Fruit fly (Drosophila melanogaster) whole organism, embryonic: ENCODE measurements around the gene CG34183.

Source experiments
- CG11695 ChIP-seq: fragments of 200-800 bp; sonication (Bioruptor generic); IDR thresholded peaks from 3 replicates; pipeline ENCODE4 v1.3.6; 2022; ENCODE audit warnings: missing biosample characterization, missing genetic modification characterization
- CG11723 ChIP-seq: fragments of 200-800 bp; sonication (Bioruptor generic); optimal IDR thresholded peaks from 2 replicates; lab custom pipeline; 2017; ENCODE audit warnings: missing biosample characterization, mild to moderate bottlenecking, missing genetic modification characterization
- CG12104 ChIP-seq: fragments of 200-800 bp; sonication (Bioruptor generic); optimal IDR thresholded peaks from 3 replicates; lab custom pipeline; 2016; ENCODE audit warnings: missing biosample characterization, missing genetic modification characterization
- CG12942 ChIP-seq: fragments of 200-800 bp; sonication (Bioruptor generic); optimal IDR thresholded peaks from 3 replicates; lab custom pipeline; 2016; ENCODE audit warnings: missing biosample characterization, missing genetic modification characterization
- CG13775 ChIP-seq: fragments of 200-800 bp; sonication (Bioruptor generic); optimal IDR thresholded peaks from 3 replicates; lab custom pipeline; 2017; ENCODE audit warnings: missing biosample characterization, mild to moderate bottlenecking, missing genetic modification characterization
- CG1603 ChIP-seq: fragments of 200-800 bp; sonication (Bioruptor generic); optimal IDR thresholded peaks from 2 replicates; lab custom pipeline; 2019; ENCODE audit warnings: missing biosample characterization, mild to moderate bottlenecking, missing genetic modification characterization, moderate library complexity
- CG17361 ChIP-seq: fragments of 200-800 bp; sonication (Bioruptor generic); IDR thresholded peaks from 3 replicates; pipeline ENCODE4 v1.3.6; 2022; ENCODE audit warnings: missing biosample characterization, missing genetic modification characterization
- CG17385 ChIP-seq: fragments of 200-800 bp; sonication (Bioruptor generic); optimal IDR thresholded peaks from 3 replicates; lab custom pipeline; 2018; ENCODE audit warnings: missing biosample characterization, mild to moderate bottlenecking, missing genetic modification characterization
- CG18011 ChIP-seq: fragments of 200-800 bp; sonication (Bioruptor generic); optimal IDR thresholded peaks from 2 replicates; lab custom pipeline; 2017; ENCODE audit warnings: missing biosample characterization, missing genetic modification characterization, mild to moderate bottlenecking, moderate library complexity, missing genotype
- CG1832 ChIP-seq: fragments of 200-800 bp; sonication (Bioruptor generic); optimal IDR thresholded peaks from 2 replicates; lab custom pipeline; 2017; ENCODE audit warnings: missing biosample characterization, mild to moderate bottlenecking, missing genetic modification characterization, inconsistent platforms
- CG2120 ChIP-seq: fragments of 200-800 bp; sonication (Bioruptor generic); optimal IDR thresholded peaks from 3 replicates; lab custom pipeline; 2016; ENCODE audit warnings: missing biosample characterization, missing genetic modification characterization
- CG30020 ChIP-seq: fragments of 200-800 bp; optimal IDR thresholded peaks from 2 replicates; lab custom pipeline; 2019; ENCODE audit warnings: missing biosample characterization, mild to moderate bottlenecking, missing genetic modification characterization, moderate library complexity
- CG3065 ChIP-seq: fragments of 200-800 bp; sonication (Bioruptor generic); optimal IDR thresholded peaks from 2 replicates; lab custom pipeline; 2016; ENCODE audit warnings: missing biosample characterization, missing genetic modification characterization
- CG31365 ChIP-seq: fragments of 200-800 bp; sonication (Bioruptor generic); optimal IDR thresholded peaks from 2 replicates; lab custom pipeline; 2018; ENCODE audit warnings: missing biosample characterization, mild to moderate bottlenecking, missing genetic modification characterization
- CG32772 ChIP-seq: fragments of 200-800 bp; sonication (Bioruptor generic); IDR thresholded peaks from 2 replicates; pipeline ENCODE4 v1.3.6; 2022; ENCODE audit warnings: missing biosample characterization, missing genetic modification characterization
- CG34376 ChIP-seq: fragments of 200-800 bp; sonication (Bioruptor generic); optimal IDR thresholded peaks from 2 replicates; lab custom pipeline; 2018; ENCODE audit warnings: missing biosample characterization, mild to moderate bottlenecking, missing genetic modification characterization
- CG3995 ChIP-seq: fragments of 200-800 bp; sonication (Bioruptor generic); optimal IDR thresholded peaks from 3 replicates; lab custom pipeline; 2016; ENCODE audit warnings: missing biosample characterization, missing genetic modification characterization
- CG4360 ChIP-seq: fragments of 200-800 bp; sonication (Bioruptor generic); IDR thresholded peaks from 2 replicates; pipeline ENCODE4 v1.3.6; 2022; ENCODE audit warnings: missing biosample characterization, missing genetic modification characterization
- CG4617 ChIP-seq: fragments of 200-800 bp; sonication (Bioruptor generic); optimal IDR thresholded peaks from 3 replicates; lab custom pipeline; 2016; ENCODE audit warnings: missing biosample characterization, missing genetic modification characterization, borderline replicate concordance
- CG4730 ChIP-seq: fragments of 200-800 bp; sonication (Bioruptor generic); IDR thresholded peaks from 2 replicates; pipeline ENCODE4 v1.3.6; 2022; ENCODE audit warnings: missing biosample characterization, missing genetic modification characterization
- CG6689 ChIP-seq: fragments of 200-800 bp; sonication (Bioruptor generic); IDR thresholded peaks from 2 replicates; pipeline ENCODE4 v1.3.6; 2022; ENCODE audit warnings: missing biosample characterization, missing genetic modification characterization
- CG8388 ChIP-seq: fragments of 200-800 bp; sonication (Bioruptor generic); optimal IDR thresholded peaks from 2 replicates; lab custom pipeline; 2019; ENCODE audit warnings: missing biosample characterization, mild to moderate bottlenecking, missing genetic modification characterization, moderate library complexity
- CG9609 ChIP-seq: fragments of 200-800 bp; sonication (Bioruptor generic); optimal IDR thresholded peaks from 3 replicates; lab custom pipeline; 2016; ENCODE audit warnings: missing biosample characterization, missing genetic modification characterization
- CG9932 ChIP-seq: fragments of 200-800 bp; sonication (Bioruptor generic); IDR thresholded peaks from 2 replicates; pipeline ENCODE4 v1.3.6; 2022; ENCODE audit warnings: missing biosample characterization, missing genetic modification characterization
- CoRest ChIP-seq: fragments of 200-800 bp; sonication (Bioruptor generic); optimal IDR thresholded peaks from 3 replicates; lab custom pipeline; 2018; ENCODE audit warnings: missing biosample characterization, mild to moderate bottlenecking, missing genetic modification characterization, moderate library complexity
- Mes4 ChIP-seq: fragments of 200-800 bp; sonication (Bioruptor generic); optimal IDR thresholded peaks from 2 replicates; lab custom pipeline; 2016; ENCODE audit warnings: missing biosample characterization, missing genetic modification characterization
- Myb ChIP-seq: fragments of 200-800 bp; sonication (Bioruptor generic); optimal IDR thresholded peaks from 2 replicates; lab custom pipeline; 2016; ENCODE audit warnings: missing biosample characterization, missing genetic modification characterization
- Oaz ChIP-seq: fragments of 200-800 bp; sonication (Bioruptor generic); IDR thresholded peaks from 2 replicates; pipeline ENCODE4 v1.3.6; 2022; ENCODE audit warnings: missing biosample characterization, missing genetic modification characterization
- Sry-δ ChIP-seq: fragments of 200-800 bp; sonication (Bioruptor generic); optimal IDR thresholded peaks from 2 replicates; lab custom pipeline; 2016; ENCODE audit warnings: missing biosample characterization, missing genetic modification characterization
- YL-1 ChIP-seq: fragments of 200-800 bp; sonication (Bioruptor generic); optimal IDR thresholded peaks from 3 replicates; lab custom pipeline; 2017; ENCODE audit warnings: missing biosample characterization, mild to moderate bottlenecking, missing genetic modification characterization
- ac ChIP-seq: fragments of 200-800 bp; sonication (Bioruptor generic); optimal IDR thresholded peaks from 3 replicates; lab custom pipeline; 2017; ENCODE audit warnings: missing biosample characterization, mild to moderate bottlenecking, missing genetic modification characterization
- ash1 ChIP-seq: fragments of 200-800 bp; sonication (Bioruptor generic); optimal IDR thresholded peaks from 2 replicates; lab custom pipeline; 2018; ENCODE audit warnings: missing biosample characterization, mild to moderate bottlenecking, missing genetic modification characterization
- br ChIP-seq: fragments of >200 bp; optimal IDR thresholded peaks from 2 replicates; lab custom pipeline; 2017
- da ChIP-seq: fragments of 200-800 bp; sonication (Bioruptor generic); optimal IDR thresholded peaks from 2 replicates; lab custom pipeline; 2016; ENCODE audit warnings: missing biosample characterization, missing genetic modification characterization
- dimm ChIP-seq: fragments of 200-800 bp; sonication (Bioruptor generic); IDR thresholded peaks from 2 replicates; pipeline ENCODE4 v1.3.6; 2022; ENCODE audit warnings: missing biosample characterization, missing genetic modification characterization
- dmrt99B ChIP-seq: fragments of 200-800 bp; sonication (Bioruptor generic); optimal IDR thresholded peaks from 2 replicates; lab custom pipeline; 2018; ENCODE audit warnings: missing biosample characterization, mild to moderate bottlenecking, missing genetic modification characterization, moderate library complexity
- ewg ChIP-seq: fragments of 200-800 bp; sonication (Bioruptor generic); optimal IDR thresholded peaks from 3 replicates; lab custom pipeline; 2017; ENCODE audit warnings: mild to moderate bottlenecking, missing biosample characterization, missing genetic modification reagents, missing genetic modification characterization
- fd3F ChIP-seq: fragments of 200-800 bp; sonication (Bioruptor generic); optimal IDR thresholded peaks from 2 replicates; lab custom pipeline; 2018; ENCODE audit warnings: missing biosample characterization, mild to moderate bottlenecking, missing genetic modification characterization, moderate library complexity
- her ChIP-seq: fragments of 200-800 bp; sonication (Bioruptor generic); optimal IDR thresholded peaks from 2 replicates; lab custom pipeline; 2016; ENCODE audit warnings: missing biosample characterization, missing genetic modification characterization
- ind ChIP-seq: fragments of 200-800 bp; sonication (Bioruptor generic); optimal IDR thresholded peaks from 3 replicates; lab custom pipeline; 2016; ENCODE audit warnings: missing biosample characterization, missing genetic modification characterization
- mirr ChIP-seq: fragments of 200-800 bp; sonication (Bioruptor generic); optimal IDR thresholded peaks from 3 replicates; lab custom pipeline; 2018; ENCODE audit warnings: missing biosample characterization, mild to moderate bottlenecking, missing genetic modification characterization
- nmo ChIP-seq: fragments of 200-800 bp; sonication (Bioruptor generic); optimal IDR thresholded peaks from 2 replicates; lab custom pipeline; 2018; ENCODE audit warnings: missing biosample characterization, mild to moderate bottlenecking, missing genetic modification characterization, moderate library complexity
- otp ChIP-seq: fragments of 200-800 bp; sonication (Bioruptor generic); IDR thresholded peaks from 3 replicates; pipeline ENCODE4, ENCODE4 v1.3.6; 2022; ENCODE audit warnings: missing biosample characterization, missing genetic modification characterization
- pzg ChIP-seq: fragments of 200-800 bp; sonication (Bioruptor generic); optimal IDR thresholded peaks from 3 replicates; lab custom pipeline; 2018; ENCODE audit warnings: missing biosample characterization, mild to moderate bottlenecking, missing genetic modification characterization, moderate library complexity
- repo ChIP-seq: fragments of 200-800 bp; sonication (Bioruptor generic); optimal IDR thresholded peaks from 2 replicates; lab custom pipeline; 2016; ENCODE audit warnings: missing biosample characterization, missing genetic modification characterization
- scrt ChIP-seq: fragments of 200-800 bp; sonication (Bioruptor generic); optimal IDR thresholded peaks from 2 replicates; lab custom pipeline; 2018; ENCODE audit warnings: missing biosample characterization, mild to moderate bottlenecking, missing genetic modification characterization, moderate library complexity
- slp2 ChIP-seq: fragments of 200-800 bp; sonication (Bioruptor generic); optimal IDR thresholded peaks from 2 replicates; lab custom pipeline; 2016; ENCODE audit warnings: missing biosample characterization, missing genetic modification characterization
- ssp ChIP-seq: fragments of 200-800 bp; sonication (Bioruptor generic); IDR thresholded peaks from 2 replicates; pipeline ENCODE4 v1.3.6; 2022; ENCODE audit warnings: missing biosample characterization, missing genetic modification characterization
- vfl ChIP-seq: fragments of 200-800 bp; sonication (Bioruptor generic); optimal IDR thresholded peaks from 2 replicates; lab custom pipeline; 2016; ENCODE audit warnings: missing biosample characterization, missing genetic modification characterization

Gene CG34183

dm6 chr2L:9918020-9918959, 27.7 kb upstream of the CG34183 start, which contains the start of the genes CG5885 and CG4598 (continued):
- TF ChIP-seq CG9609 (GFP tag; lab: Kevin White, UChicago), result no peak
- TF ChIP-seq CG11723 (GFP tag; lab: Kevin White, UChicago), result peak; percentile 21
- no peak for TF ChIP-seq ac (GFP tag; lab: Kevin White, UChicago)
- TF ChIP-seq CG12942 (GFP tag; lab: Kevin White, UChicago), result peak; percentile 63
- peak; percentile 43; the same call in 1 of the 2 replicates for TF ChIP-seq CG6689 (GFP tag; lab: Robert Waterston, UW)
- TF ChIP-seq CoRest (tag; lab: Kevin White, UChicago), result peak; percentile 79
- peak; percentile 66 for TF ChIP-seq fd3F
- TF ChIP-seq CG9932 (GFP tag; lab: Robert Waterston, UW), result peak; percentile 82
- peak; percentile 59 for TF ChIP-seq ind (GFP tag; lab: Kevin White, UChicago)
- TF ChIP-seq ash1 (GFP tag; lab: Kevin White, UChicago), result no peak
- 0 out of 2 replicates have a peak, but pooled peaks have one; percentile 20 for TF ChIP-seq Oaz (GFP tag; lab: Robert Waterston, UW)
- TF ChIP-seq CG4360, result no peak
- peak; percentile 39; the same call in 1 of the 2 replicates for TF ChIP-seq ssp (GFP tag; lab: Robert Waterston, UW)
- TF ChIP-seq CG2120, result peak; percentile 76
- no peak for TF ChIP-seq dimm (GFP tag; lab: Robert Waterston, UW)
- TF ChIP-seq slp2, result no peak
- TF ChIP-seq YL-1 (GFP tag; lab: Kevin White, UChicago), result peak; percentile 89
- TF ChIP-seq otp, result peak; percentile 42; the same call in 2 of the 3 replicates
- TF ChIP-seq Mes4, result no peak
- no peak for TF ChIP-seq CG1832
- no peak for TF ChIP-seq da (GFP tag; lab: Kevin White, UChicago)
- peak; percentile 78 for TF ChIP-seq scrt
- TF ChIP-seq CG17361, result peak; percentile 77
- peak; percentile 54 for TF ChIP-seq CG30020
- TF ChIP-seq dmrt99B (tag; lab: Kevin White, UChicago), result peak; percentile 65
- peak; percentile 72 for TF ChIP-seq CG13775 (GFP tag; lab: Kevin White, UChicago)
- TF ChIP-seq pzg (GFP tag; lab: Kevin White, UChicago), result peak; percentile 90
- no peak for TF ChIP-seq CG3995 (GFP tag; lab: Kevin White, UChicago)
- TF ChIP-seq mirr, result no peak
- TF ChIP-seq CG3065 (GFP tag; lab: Kevin White, UChicago), result no peak
- TF ChIP-seq nmo, result peak; percentile 61
- TF ChIP-seq repo (GFP tag; lab: Kevin White, UChicago), result no peak
- peak; percentile 45 for TF ChIP-seq CG12104 (GFP tag; lab: Kevin White, UChicago)
- peak; percentile 11 for TF ChIP-seq CG18011 (GFP tag; lab: Kevin White, UChicago)
- TF ChIP-seq CG31365 (tag; lab: Kevin White, UChicago), result no peak
- peak; percentile 40 for TF ChIP-seq vfl (GFP tag; lab: Kevin White, UChicago)
- peak; percentile 68 for TF ChIP-seq CG8388 (GFP tag; lab: Kevin White, UChicago)
- TF ChIP-seq Sry-δ (GFP tag; lab: Kevin White, UChicago), result peak; percentile 82
- peak; percentile 64 for TF ChIP-seq CG17385 (GFP tag; lab: Kevin White, UChicago)
- no peak for TF ChIP-seq her (GFP tag; lab: Kevin White, UChicago)
- TF ChIP-seq CG4730 (GFP tag; lab: Robert Waterston, UW), result 0 out of 2 replicates have a peak, but pooled peaks have one; percentile 22
- TF ChIP-seq CG34376 (GFP tag; lab: Kevin White, UChicago), result peak; percentile 3
- TF ChIP-seq ewg (GFP tag; lab: Kevin White, UChicago), result peak; percentile 6
- peak; percentile 66; the same call in 2 of the 3 replicates for TF ChIP-seq CG11695 (GFP tag; lab: Robert Waterston, UW)
- TF ChIP-seq CG32772 (GFP tag; lab: Robert Waterston, UW), result peak; percentile 28; the same call in 1 of the 2 replicates
- peak; percentile 48 for TF ChIP-seq CG4617 (GFP tag; lab: Kevin White, UChicago)
- no peak for TF ChIP-seq br (lab: Kevin White, UChicago)
- peak; percentile 78 for TF ChIP-seq CG1603 (tag; lab: Kevin White, UChicago)
- TF ChIP-seq Myb (GFP tag; lab: Kevin White, UChicago), result peak; percentile 84
